Fruit fly (Drosophila melanogaster) Kc167 (cell line): ENCODE results near the gene U4-U6-60K.

Source experiments
- Myc ChIP-seq: fragments of >200 bp; optimal IDR thresholded peaks from 2 replicates; lab custom pipeline; 2017; ENCODE audit warnings: missing external identifiers
- Sin3A ChIP-seq: fragments of >200 bp; optimal IDR thresholded peaks from 2 replicates; lab custom pipeline; 2018; ENCODE audit warnings: missing external identifiers
- h ChIP-seq: fragments of >200 bp; optimal IDR thresholded peaks from 3 replicates; lab custom pipeline; 2018; ENCODE audit warnings: missing external identifiers
- insv ChIP-seq: fragments of >200 bp; optimal IDR thresholded peaks from 3 replicates; lab custom pipeline; 2018; ENCODE audit warnings: missing external identifiers
- psq ChIP-seq: fragments of >200 bp; optimal IDR thresholded peaks from 2 replicates; lab custom pipeline; 2017; ENCODE audit warnings: missing external identifiers
- ttk ChIP-seq: sonication (Bioruptor generic); optimal IDR thresholded peaks from 2 replicates; lab custom pipeline; 2017; ENCODE audit warnings: missing external identifiers

The U4-U6-60K gene

DNA sequence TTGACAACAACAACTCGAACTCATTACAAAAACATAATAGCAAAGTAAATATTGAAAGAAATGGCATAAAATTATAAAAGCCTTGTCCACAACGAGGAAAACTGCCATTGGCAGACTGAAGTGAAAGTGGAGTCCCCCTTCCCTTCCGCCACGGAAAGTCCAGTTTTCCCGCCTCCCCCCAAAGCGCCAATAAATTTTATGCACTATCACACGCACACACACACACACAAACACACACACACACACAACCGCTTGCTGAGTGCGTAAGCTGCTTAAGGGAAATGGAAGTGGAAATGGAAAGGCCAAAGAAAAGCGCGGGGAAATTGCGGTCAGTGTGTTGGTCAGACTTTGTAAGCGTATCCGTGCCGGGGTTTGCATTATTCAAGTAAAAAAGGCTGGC lies 51.2 kb downstream of the U4-U6-60K start:
- no peak for TF ChIP-seq ttk (lab: Kevin White, UChicago)
- no peak for TF ChIP-seq h
- TF ChIP-seq psq, result no peak
- TF ChIP-seq insv (lab: Kevin White, UChicago), result no peak
- no peak for TF ChIP-seq Sin3A (lab: Kevin White, UChicago)
- TF ChIP-seq Myc (lab: Kevin White, UChicago), result no peak
